Worm (Caenorhabditis elegans) whole organism, early embryonic: Measurements from ENCODE around the gene R102.8.
A peak's percentile ranks its signal among the peaks of the same experiment; 100 is the strongest.
"Not testable (repeated sequence)": the region's sequence is repeated elsewhere in the genome, so short reads cannot be mapped to it uniquely, and the experiment has no call there.

Experiments
- F13C5.2 ChIP-seq: sonication (generic microtip); optimal IDR thresholded peaks from 2 replicates; lab custom pipeline; 2017; ENCODE audit warnings: mild to moderate bottlenecking, missing genetic modification characterization, inconsistent platforms, missing compliant biosample characterization
- aly-1 ChIP-seq: sonication (generic microtip); optimal IDR thresholded peaks from 2 replicates; lab custom pipeline; 2016; ENCODE audit warnings: missing genetic modification characterization, missing compliant biosample characterization
- ama-1 ChIP-seq: fragments of 150-350 bp; optimal IDR thresholded peaks from 2 replicates; lab custom pipeline; 2014
- ceh-13 ChIP-seq: fragments of 200-800 bp; sonication (Bioruptor generic); optimal IDR thresholded peaks from 2 replicates; lab custom pipeline; 2018; ENCODE audit warnings: mild to moderate bottlenecking, missing genetic modification characterization, missing compliant biosample characterization
- ceh-36 ChIP-seq: sonication (generic microtip); optimal IDR thresholded peaks from 2 replicates; lab custom pipeline; 2016; ENCODE audit warnings: missing genetic modification characterization, inconsistent platforms, missing compliant biosample characterization
- ets-7 ChIP-seq: sonication (generic microtip); optimal IDR thresholded peaks from 2 replicates; lab custom pipeline; 2016; ENCODE audit warnings: missing genotype, missing genetic modification characterization, missing compliant biosample characterization
- flt-1 ChIP-seq: fragments of 200-800 bp; sonication (Bioruptor generic); IDR thresholded peaks from 2 replicates; pipeline ENCODE4 v1.3.6; 2022; ENCODE audit warnings: missing genetic modification characterization, missing compliant biosample characterization
- hmbx-1 ChIP-seq: sonication (generic microtip); optimal IDR thresholded peaks from 2 replicates; lab custom pipeline; 2016; ENCODE audit warnings: mild to moderate bottlenecking, missing genetic modification characterization, missing compliant biosample characterization
- hmg-4 ChIP-seq: fragments of 200-800 bp; sonication (Bioruptor generic); optimal IDR thresholded peaks from 2 replicates; lab custom pipeline; 2018; ENCODE audit warnings: mild to moderate bottlenecking, missing genetic modification characterization, missing compliant biosample characterization
- hnd-1 ChIP-seq: sonication (generic microtip); optimal IDR thresholded peaks from 2 replicates; lab custom pipeline; 2016; ENCODE audit warnings: missing genetic modification characterization, missing compliant biosample characterization
- pes-1 ChIP-seq: fragments of 200-800 bp; sonication (Bioruptor generic); IDR thresholded peaks from 2 replicates; pipeline ENCODE4 v1.3.6; 2022; ENCODE audit warnings: missing genetic modification reagents, missing genetic modification characterization, missing compliant biosample characterization
- scrt-1 ChIP-seq: fragments of 200-800 bp; sonication (Bioruptor generic); IDR thresholded peaks from 2 replicates; pipeline ENCODE4 v1.3.6; 2022; ENCODE audit warnings: missing genetic modification characterization, missing compliant biosample characterization
- sea-1 ChIP-seq: fragments of 200-800 bp; sonication (Bioruptor generic); conservative IDR thresholded peaks from 2 replicates; pipeline ENCODE4 v1.3.6; 2022; ENCODE audit warnings: missing genetic modification characterization, missing compliant biosample characterization
- tbx-11 ChIP-seq: fragments of 200-800 bp; sonication (Bioruptor generic); IDR thresholded peaks from 2 replicates; pipeline ENCODE4 v1.3.6; 2022; ENCODE audit warnings: missing genetic modification characterization, missing compliant biosample characterization
- tbx-37 ChIP-seq: fragments of 200-800 bp; sonication (Bioruptor generic); conservative IDR thresholded peaks from 2 replicates; pipeline ENCODE4 v1.3.6; 2022; ENCODE audit warnings: missing genetic modification reagents, missing genetic modification characterization, missing compliant biosample characterization
- tra-4 ChIP-seq: sonication (generic microtip); optimal IDR thresholded peaks from 2 replicates; lab custom pipeline; 2017; ENCODE audit warnings: missing genetic modification characterization, missing compliant biosample characterization

Gene R102.8

DNA sequence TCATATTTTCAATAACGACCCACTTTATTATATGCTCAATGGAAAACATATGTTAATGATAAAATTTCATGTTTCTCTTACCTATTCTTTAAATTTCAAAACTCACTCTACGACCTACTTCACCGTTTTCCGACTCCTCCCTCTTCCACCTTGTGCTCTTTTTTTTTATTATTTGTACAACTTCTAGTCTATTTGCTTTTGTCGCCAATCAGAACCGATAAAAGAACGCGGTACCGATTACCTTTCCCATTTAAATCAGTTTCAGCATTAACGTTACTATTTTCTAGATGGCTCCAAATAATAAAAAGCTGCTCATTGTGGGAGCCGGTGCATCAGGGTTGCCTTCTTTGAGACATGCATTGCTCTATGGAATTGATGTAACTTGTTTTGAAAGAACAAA lies 28.3 kb downstream of the R102.8 start, which contains the start of gene fmo-1:
Gene fmo-1 (plus strand): TSS at position 98 of the 400 bp plus-strand sequence.
- TF ChIP-seq tbx-37: no peak
- no peak for TF ChIP-seq hnd-1
- TF ChIP-seq ceh-36 (tag; lab: Kevin White, UChicago): no peak
- no peak for TF ChIP-seq aly-1 (tag; lab: Kevin White, UChicago)
- no peak for TF ChIP-seq scrt-1 (GFP tag; lab: Robert Waterston, UW)
- TF ChIP-seq hmbx-1: no peak
- no peak for TF ChIP-seq tbx-11 (GFP tag; lab: Robert Waterston, UW)
- no peak for TF ChIP-seq tra-4
- TF ChIP-seq sea-1 (GFP tag; lab: Robert Waterston, UW): no peak
- TF ChIP-seq pes-1 (GFP tag; lab: Robert Waterston, UW): no peak
- TF ChIP-seq ets-7 (tag; lab: Kevin White, UChicago): no peak

DNA sequence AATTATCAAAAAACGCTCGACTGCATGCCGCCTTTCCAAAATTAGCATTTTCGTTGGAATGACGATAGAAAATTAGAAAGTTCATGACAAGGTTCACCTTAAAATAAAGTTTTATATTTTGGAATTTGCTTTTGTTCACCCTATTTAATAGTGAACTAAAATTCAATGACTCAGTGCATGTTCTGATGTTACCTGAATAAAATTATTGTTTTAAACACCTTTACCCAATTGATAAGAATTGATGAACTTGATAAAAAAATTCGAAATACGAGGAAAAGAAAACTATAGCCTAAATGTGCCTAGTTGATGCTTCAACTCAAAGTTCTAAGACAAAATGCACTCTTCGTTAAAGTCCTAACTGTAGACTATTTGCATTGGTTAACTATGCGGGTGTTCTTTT lies 29.0 kb downstream of the R102.8 start:
- TF ChIP-seq pes-1 (GFP tag; lab: Robert Waterston, UW) (no peak), aly-1 (tag; lab: Kevin White, UChicago) (no peak), tbx-37 (no peak), ama-1 (lab: Kevin White, UChicago) (no peak), ceh-36 (tag; lab: Kevin White, UChicago) (no peak), hmbx-1 (no peak), scrt-1 (GFP tag; lab: Robert Waterston, UW) (no peak), hmg-4 (GFP tag; lab: Kevin White, UChicago) (no peak), flt-1 (GFP tag; lab: Robert Waterston, UW) (no peak), ceh-13 (GFP tag; lab: Kevin White, UChicago) (no peak), hnd-1 (no peak), tra-4 (no peak)

DNA sequence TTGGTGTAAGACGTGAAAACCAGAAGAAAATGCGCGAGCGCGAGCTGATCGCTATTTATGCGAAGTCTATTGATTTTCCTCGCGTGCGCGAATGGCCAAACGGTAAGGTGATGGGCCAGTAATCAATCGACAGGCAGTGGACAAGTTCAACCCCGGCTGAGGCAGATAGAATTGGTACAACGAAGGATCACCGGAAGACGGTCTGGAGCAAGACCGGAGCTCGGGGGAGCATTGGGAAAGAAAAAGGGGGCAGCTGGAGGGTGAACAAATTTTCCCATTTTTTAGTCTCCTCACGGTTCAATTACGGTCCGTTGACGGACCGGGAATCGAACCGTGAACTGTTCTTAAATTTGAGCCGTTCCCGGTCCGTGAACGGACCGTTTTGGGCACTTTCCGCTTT lies 31.7 kb downstream of the R102.8 start:
- peak; percentile 52; the same call in 1 of the 2 replicates for TF ChIP-seq scrt-1 (GFP tag; lab: Robert Waterston, UW)

DNA sequence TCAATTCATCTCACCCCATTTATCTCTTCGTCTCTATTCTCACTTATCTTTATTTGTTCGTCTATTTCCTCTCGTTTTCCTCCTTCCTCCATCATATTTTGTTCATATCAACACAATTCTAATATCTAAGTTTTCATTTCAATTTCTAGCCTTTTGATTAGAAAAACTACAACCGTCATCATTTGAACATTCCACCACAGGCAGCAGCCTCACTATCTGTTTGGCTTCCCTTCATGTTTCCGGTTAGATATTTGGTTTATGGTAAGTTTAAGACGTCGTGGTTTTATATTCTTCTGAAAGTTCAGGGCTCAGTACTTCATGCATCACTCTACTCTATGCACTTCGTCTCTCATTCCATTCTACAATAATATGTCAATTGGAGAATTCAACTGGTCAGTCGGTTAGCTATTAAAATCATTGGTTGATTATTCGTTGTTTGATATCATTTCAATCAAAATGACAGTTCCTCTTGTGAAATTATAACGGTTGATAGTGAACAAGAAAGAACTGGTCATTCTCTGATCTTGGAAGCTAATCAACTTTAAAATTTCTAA lies 33.2 kb downstream of the R102.8 start, which contains the start of gene K08C7.1:
Gene K08C7.1 (plus strand): TSS at position 43 of the 554 bp plus-strand sequence.
- TF ChIP-seq ceh-13 (GFP tag; lab: Kevin White, UChicago) (no peak), aly-1 (tag; lab: Kevin White, UChicago) (no peak), hmg-4 (GFP tag; lab: Kevin White, UChicago) (no peak), hnd-1 (no peak), F13C5.2 (tag; lab: Kevin White, UChicago) (no peak)

DNA sequence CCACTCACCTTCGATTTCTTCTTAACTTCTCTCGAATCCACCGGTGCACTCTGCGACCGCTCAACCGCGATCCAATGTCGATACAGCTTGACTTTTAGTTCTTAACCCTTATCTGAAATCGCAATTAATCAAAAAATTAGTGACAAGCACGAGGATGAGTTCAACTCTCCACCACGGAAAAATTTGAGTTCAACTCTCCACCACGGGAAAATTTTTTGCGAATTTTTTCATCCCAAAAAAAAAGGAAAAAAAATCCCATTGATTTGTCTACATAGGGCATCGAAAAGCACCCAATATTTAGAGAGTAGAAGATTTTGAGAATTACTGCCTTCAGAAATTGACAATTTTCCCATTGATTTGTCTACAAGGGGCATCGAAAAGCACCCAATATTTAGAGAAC lies 36.0 kb downstream of the R102.8 start, which contains the start of gene glb-19:
Gene glb-19 (minus strand): TSS at position 101 of the 400 bp plus-strand sequence.
- not testable (repeated sequence) for TF ChIP-seq tra-4; sea-1 (GFP tag; lab: Robert Waterston, UW); scrt-1 (GFP tag; lab: Robert Waterston, UW)
